Fruit fly (Drosophila melanogaster): ENCODE data around the gene Srg1.

Gene Srg1

dm6 chr3R:24893320-24893955 is 28.9 kb upstream of the Srg1 start (continued):
- no peak for TF ChIP-seq GATAe (GFP tag; conservative IDR thresholded peaks at IDR 0.05)
- TF ChIP-seq Side (GFP tag; optimal IDR thresholded peaks at IDR 0.05), result no peak
- TF ChIP-seq lov (optimal IDR thresholded peaks at IDR 0.05), result no peak
- TF ChIP-seq lov (GFP tag; IDR thresholded peaks at IDR 0.05), result no peak
- TF ChIP-seq ap (GFP tag; IDR thresholded peaks at IDR 0.05), result peak; percentile 60; the same call in 1 of the 2 replicates
- peak in 1 of 3 experiments; percentile 92 for TF ChIP-seq lola (GFP tag; optimal IDR thresholded peaks at IDR 0.05)
- TF ChIP-seq CG13424 (tag; optimal IDR thresholded peaks at IDR 0.05), result peak; percentile 88
- TF ChIP-seq ase (GFP tag; IDR thresholded peaks at IDR 0.05), result 0 out of 3 replicates have a peak, but pooled peaks have one; percentile 44
- TF ChIP-seq pum (GFP tag; optimal IDR thresholded peaks at IDR 0.05), result no peak
- peak; percentile 56; the same call in 1 of the 4 replicates for TF ChIP-seq chinmo (GFP tag; IDR thresholded peaks at IDR 0.05; ENCODE audit: partially characterized antibody)
- TF ChIP-seq jing (GFP tag; optimal IDR thresholded peaks at IDR 0.05), result no peak
- TF ChIP-seq CG7372 (GFP tag; IDR thresholded peaks at IDR 0.05), result no peak
- TF ChIP-seq bigmax (GFP tag; optimal IDR thresholded peaks at IDR 0.05), result no peak
- TF ChIP-seq CG3726 (GFP tag; IDR thresholded peaks at IDR 0.05), result no peak
- peak in 1 of 2 experiments; percentile 14 for TF ChIP-seq insv (GFP tag; optimal IDR thresholded peaks at IDR 0.05)
- TF ChIP-seq nerfin-1 (tag; optimal IDR thresholded peaks at IDR 0.05), result peak; percentile 81
- peak; percentile 21 for TF ChIP-seq psq (GFP tag; optimal IDR thresholded peaks at IDR 0.05)
- TF ChIP-seq ato (GFP tag; IDR thresholded peaks at IDR 0.05; ENCODE audit: partially characterized antibody), result 0 out of 2 replicates have a peak, but pooled peaks have one; percentile 13
- TF ChIP-seq CG7786 (GFP tag; optimal IDR thresholded peaks at IDR 0.05), result no peak
- no peak for TF ChIP-seq CG34376 (GFP tag; optimal IDR thresholded peaks at IDR 0.05)
- TF ChIP-seq CG11093 (GFP tag; IDR thresholded peaks at IDR 0.05), result 0 out of 3 replicates have a peak, but pooled peaks have one; percentile 38
- no peak for TF ChIP-seq mirr (GFP tag; optimal IDR thresholded peaks at IDR 0.05)
- TF ChIP-seq gt (GFP tag; IDR thresholded peaks at IDR 0.05), result no peak
- peak; percentile 58 for TF ChIP-seq TFAM (GFP tag; optimal IDR thresholded peaks at IDR 0.05)
- TF ChIP-seq CG18764 (GFP tag; optimal IDR thresholded peaks at IDR 0.05), result peak; percentile 59
- peak; percentile 67 for TF ChIP-seq E2f1 (GFP tag; IDR thresholded peaks at IDR 0.05)
- peak; percentile 95 for TF ChIP-seq nmo (GFP tag; optimal IDR thresholded peaks at IDR 0.05)
- peak; percentile 8 for TF ChIP-seq CG12219 (GFP tag; optimal IDR thresholded peaks at IDR 0.05)
- peak; percentile 59 for TF ChIP-seq CG5180 (GFP tag; optimal IDR thresholded peaks at IDR 0.05)
- no peak for TF ChIP-seq pzg (GFP tag; optimal IDR thresholded peaks at IDR 0.05)
- peak; percentile 16; the same call in 1 of the 2 replicates for TF ChIP-seq CG10321 (GFP tag; IDR thresholded peaks at IDR 0.05)
- TF ChIP-seq sna (GFP tag; IDR thresholded peaks at IDR 0.05; ENCODE audit: partially characterized antibody), result no peak
- TF ChIP-seq ind (GFP tag; optimal IDR thresholded peaks at IDR 0.05), result peak; percentile 74
- no peak for TF ChIP-seq CG43689 (GFP tag; IDR thresholded peaks at IDR 0.05)
- no peak for TF ChIP-seq Hey (tag; optimal IDR thresholded peaks at IDR 0.05)
- TF ChIP-seq NC2β (GFP tag; optimal IDR thresholded peaks at IDR 0.05), result no peak
- no peak for TF ChIP-seq pan (optimal IDR thresholded peaks at IDR 0.05)
- TF ChIP-seq pan (GFP tag; optimal IDR thresholded peaks at IDR 0.05 in 1 of 2, IDR thresholded peaks at IDR 0.05 in 1 of 2), result peak in 1 of 2 experiments; percentile 69
- peak; percentile 45; the same call in 1 of the 2 replicates for TF ChIP-seq E2f2 (GFP tag; IDR thresholded peaks at IDR 0.05)
- peak; percentile 64 for TF ChIP-seq scrt (GFP tag; optimal IDR thresholded peaks at IDR 0.05)
- no peak for TF ChIP-seq chn (GFP tag; optimal IDR thresholded peaks at IDR 0.05)
- peak; percentile 84 for TF ChIP-seq CG15601 (tag; optimal IDR thresholded peaks at IDR 0.05)
- TF ChIP-seq gem (tag; optimal IDR thresholded peaks at IDR 0.05), result peak; percentile 94
- TF ChIP-seq hkb (optimal IDR thresholded peaks at IDR 0.05), result no peak
- no peak; the same call in 1 of the 2 replicates for TF ChIP-seq hkb (GFP tag; IDR thresholded peaks at IDR 0.05)
- peak; percentile 92 for TF ChIP-seq CG15696 (tag; optimal IDR thresholded peaks at IDR 0.05)
- TF ChIP-seq fd64A (GFP tag; optimal IDR thresholded peaks at IDR 0.05), result no peak
- no peak for TF ChIP-seq CG14860 (GFP tag; IDR thresholded peaks at IDR 0.05; ENCODE audit: partially characterized antibody)
- no peak for TF ChIP-seq otp (GFP tag; IDR thresholded peaks at IDR 0.05)
- TF ChIP-seq Xbp1 (GFP tag; optimal IDR thresholded peaks at IDR 0.05), result peak; percentile 43

All from whole organism, embryonic.